Fruit fly (Drosophila melanogaster) whole organism, pupa: ENCODE measurements around the gene CROT.

ENCODE experiments used
- D1 ChIP-seq: fragments of 200-800 bp; sonication (Bioruptor generic); optimal IDR thresholded peaks from 2 replicates; lab custom pipeline; 2018; ENCODE audit warnings: missing biosample characterization, mild to moderate bottlenecking, missing genetic modification characterization, moderate library complexity
- Ets98B ChIP-seq: fragments of 200-800 bp; sonication (Bioruptor generic); IDR thresholded peaks from 2 replicates; pipeline ENCODE4 v1.3.6; 2022; ENCODE audit warnings: missing biosample characterization, missing genetic modification characterization
- Pif1B ChIP-seq: fragments of 200-800 bp; sonication (Bioruptor generic); optimal IDR thresholded peaks from 3 replicates; lab custom pipeline; 2016; ENCODE audit warnings: missing biosample characterization, missing genetic modification characterization

DNA sequence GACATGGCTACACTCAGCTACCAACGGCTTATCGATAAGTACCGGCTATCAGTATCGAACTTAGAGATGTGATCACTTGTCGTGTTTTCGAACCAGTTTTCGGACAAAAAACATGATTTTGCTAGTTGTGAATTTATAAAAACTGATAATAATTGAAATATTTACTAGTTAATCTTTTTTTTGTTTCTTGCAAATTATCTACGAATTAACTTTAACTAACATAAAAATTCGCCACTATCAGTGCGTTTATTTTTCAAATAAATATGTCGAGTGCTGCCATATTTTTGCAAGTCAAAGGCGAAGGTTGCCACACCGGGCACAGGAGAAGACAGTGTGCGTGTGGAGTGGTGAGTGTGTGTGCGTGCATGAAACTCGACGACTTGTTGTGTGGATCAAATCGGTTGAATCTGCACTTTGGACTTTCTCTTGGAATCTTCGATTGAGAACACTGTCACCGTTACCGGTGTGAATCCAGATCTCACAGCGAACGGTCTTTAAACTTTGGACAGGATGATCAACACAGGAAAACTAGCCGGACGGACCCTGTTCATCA lies 29.3 kb downstream of the CROT start, which contains the start of gene Hsdl2:
- TF ChIP-seq D1 (tag; lab: Kevin White, UChicago): no peak
- peak; percentile 46 for TF ChIP-seq Ets98B (GFP tag; lab: Robert Waterston, UW)
- peak; percentile 81 for TF ChIP-seq Pif1B (GFP tag; lab: Kevin White, UChicago)
